Fruit fly (Drosophila melanogaster) whole organism: Measurements from ENCODE around the gene CG5355.

Source experiments
- CG8478 ChIP-seq: fragments of >200 bp; optimal IDR thresholded peaks from 2 replicates; lab custom pipeline; 2018; ENCODE audit warnings: inconsistent platforms
- Dll ChIP-seq: fragments of >200 bp; optimal IDR thresholded peaks from 2 replicates; lab custom pipeline; 2017
- usp ChIP-seq: fragments of >200 bp; optimal IDR thresholded peaks from 2 replicates; lab custom pipeline; 2017; ENCODE audit warnings: missing biosample characterization, missing genetic modification characterization, mixed read lengths

DNA sequence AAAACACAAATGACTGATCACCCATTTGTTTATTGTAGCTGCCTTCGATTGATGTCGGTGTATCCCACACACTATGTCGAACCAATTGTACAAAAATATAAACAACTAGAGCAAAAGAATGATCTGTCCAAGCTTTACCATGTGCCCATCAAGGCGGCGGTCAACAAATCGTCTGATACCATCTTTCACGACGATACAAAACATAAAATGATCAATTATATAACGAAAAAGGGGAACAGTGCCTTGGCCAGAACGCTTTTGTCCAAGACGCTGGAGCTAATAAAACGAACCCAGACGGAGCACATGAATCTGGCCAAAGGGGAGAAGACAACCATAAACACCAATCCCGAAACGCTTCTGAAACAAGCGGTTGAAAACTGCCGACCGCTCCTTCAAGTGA, 26.4 kb downstream of the CG5355 start:
- TF ChIP-seq Dll (no peak), usp (GFP tag; lab: Kevin White, UChicago) (no peak), CG8478 (no peak)
